Worm (Caenorhabditis elegans): ENCODE measurements around the gene F47B8.3.

F47B8.3 gene

ce11 chrV:14334901-14335300 is 12.1 kb upstream of the F47B8.3 start, which contains the start of gene srm-5:
Gene srm-5 (plus strand): TSS chrV:14335201.
- TF ChIP-seq ceh-36 (tag; optimal IDR thresholded peaks at IDR 0.05), result no peak
- no peak for TF ChIP-seq aly-1 (tag; optimal IDR thresholded peaks at IDR 0.05)
- no peak for TF ChIP-seq pes-1 (GFP tag; IDR thresholded peaks at IDR 0.05)

- TF ChIP-seq flt-1 (GFP tag; IDR thresholded peaks at IDR 0.05) (no peak), hnd-1 (tag; optimal IDR thresholded peaks at IDR 0.05) (no peak), sea-1 (GFP tag; conservative IDR thresholded peaks at IDR 0.05) (no peak), pes-1 (GFP tag; IDR thresholded peaks at IDR 0.05) (no peak), tbx-11 (GFP tag; IDR thresholded peaks at IDR 0.05) (no peak), F13C5.2 (tag; optimal IDR thresholded peaks at IDR 0.05) (no peak), ama-1 (optimal IDR thresholded peaks at IDR 0.05) (no peak), tbx-37 (GFP tag; conservative IDR thresholded peaks at IDR 0.05) (no peak), hmg-4 (GFP tag; optimal IDR thresholded peaks at IDR 0.05) (no peak), ceh-36 (tag; optimal IDR thresholded peaks at IDR 0.05) (no peak), hmbx-1 (tag; optimal IDR thresholded peaks at IDR 0.05) (no peak), scrt-1 (GFP tag; IDR thresholded peaks at IDR 0.05) (no peak), B0310.2 (tag; optimal IDR thresholded peaks at IDR 0.05) (no peak), aly-1 (tag; optimal IDR thresholded peaks at IDR 0.05) (no peak), ets-7 (tag; optimal IDR thresholded peaks at IDR 0.05) (no peak), tra-4 (tag; optimal IDR thresholded peaks at IDR 0.05) (no peak), ceh-13 (GFP tag; optimal IDR thresholded peaks at IDR 0.05) (no peak)
Observed at ce11 chrV:14333116-14333515, 10.3 kb upstream of the F47B8.3 start, which contains the start of gene srm-4. Gene srm-4 (plus strand): TSS chrV:14333416.

- no peak for TF ChIP-seq sea-1 (GFP tag; conservative IDR thresholded peaks at IDR 0.05)
- TF ChIP-seq tbx-37 (GFP tag; conservative IDR thresholded peaks at IDR 0.05), result no peak
- no peak for TF ChIP-seq hmg-4 (GFP tag; optimal IDR thresholded peaks at IDR 0.05)
- TF ChIP-seq B0310.2 (tag; optimal IDR thresholded peaks at IDR 0.05), result no peak
- TF ChIP-seq aly-1 (tag; optimal IDR thresholded peaks at IDR 0.05), result no peak
- TF ChIP-seq ceh-13 (GFP tag; optimal IDR thresholded peaks at IDR 0.05), result no peak
- TF ChIP-seq tbx-11 (GFP tag; IDR thresholded peaks at IDR 0.05), result no peak
- TF ChIP-seq ama-1 (optimal IDR thresholded peaks at IDR 0.05), result no peak
- no peak for TF ChIP-seq scrt-1 (GFP tag; IDR thresholded peaks at IDR 0.05)
- TF ChIP-seq ceh-36 (tag; optimal IDR thresholded peaks at IDR 0.05), result no peak
- no peak for TF ChIP-seq ets-7 (tag; optimal IDR thresholded peaks at IDR 0.05)
- no peak for TF ChIP-seq tra-4 (tag; optimal IDR thresholded peaks at IDR 0.05)
- no peak for TF ChIP-seq hnd-1 (tag; optimal IDR thresholded peaks at IDR 0.05)
- no peak for TF ChIP-seq flt-1 (GFP tag; IDR thresholded peaks at IDR 0.05)
- no peak for TF ChIP-seq pes-1 (GFP tag; IDR thresholded peaks at IDR 0.05)
- no peak for TF ChIP-seq hmbx-1 (tag; optimal IDR thresholded peaks at IDR 0.05)
- TF ChIP-seq F13C5.2 (tag; optimal IDR thresholded peaks at IDR 0.05), result no peak
Observed at ce11 chrV:14331477-14331876, 8.7 kb upstream of the F47B8.3 start, which contains the start of gene F47B8.8. Gene F47B8.8 (plus strand): TSS chrV:14331733.

ce11 chrV:14328806-14329205 is 6.0 kb upstream of the F47B8.3 start, which contains the start of gene pepm-1:
Gene pepm-1 (plus strand): TSS chrV:14329106.
- TF ChIP-seq ama-1 (optimal IDR thresholded peaks at IDR 0.05) (no peak), ceh-13 (GFP tag; optimal IDR thresholded peaks at IDR 0.05) (no peak), ceh-36 (tag; optimal IDR thresholded peaks at IDR 0.05) (no peak)

- TF ChIP-seq tra-4 (tag; optimal IDR thresholded peaks at IDR 0.05) (no peak), hmg-4 (GFP tag; optimal IDR thresholded peaks at IDR 0.05) (no peak), B0310.2 (tag; optimal IDR thresholded peaks at IDR 0.05) (no peak), ceh-36 (tag; optimal IDR thresholded peaks at IDR 0.05) (no peak), aly-1 (tag; optimal IDR thresholded peaks at IDR 0.05) (no peak), sea-1 (GFP tag; conservative IDR thresholded peaks at IDR 0.05) (no peak), ceh-13 (GFP tag; optimal IDR thresholded peaks at IDR 0.05) (no peak), hnd-1 (tag; optimal IDR thresholded peaks at IDR 0.05) (no peak), pes-1 (GFP tag; IDR thresholded peaks at IDR 0.05) (no peak), F13C5.2 (tag; optimal IDR thresholded peaks at IDR 0.05) (no peak), ets-7 (tag; optimal IDR thresholded peaks at IDR 0.05) (no peak), tbx-11 (GFP tag; IDR thresholded peaks at IDR 0.05) (no peak), tbx-37 (GFP tag; conservative IDR thresholded peaks at IDR 0.05) (no peak), scrt-1 (GFP tag; IDR thresholded peaks at IDR 0.05) (no peak), ama-1 (optimal IDR thresholded peaks at IDR 0.05) (no peak), flt-1 (GFP tag; IDR thresholded peaks at IDR 0.05) (no peak), hmbx-1 (tag; optimal IDR thresholded peaks at IDR 0.05) (no peak)
Observed at ce11 chrV:14327776-14328175, 5.0 kb upstream of the F47B8.3 start, which contains the start of gene F47B8.5. Gene F47B8.5 (minus strand): TSS chrV:14327876.

DNA sequence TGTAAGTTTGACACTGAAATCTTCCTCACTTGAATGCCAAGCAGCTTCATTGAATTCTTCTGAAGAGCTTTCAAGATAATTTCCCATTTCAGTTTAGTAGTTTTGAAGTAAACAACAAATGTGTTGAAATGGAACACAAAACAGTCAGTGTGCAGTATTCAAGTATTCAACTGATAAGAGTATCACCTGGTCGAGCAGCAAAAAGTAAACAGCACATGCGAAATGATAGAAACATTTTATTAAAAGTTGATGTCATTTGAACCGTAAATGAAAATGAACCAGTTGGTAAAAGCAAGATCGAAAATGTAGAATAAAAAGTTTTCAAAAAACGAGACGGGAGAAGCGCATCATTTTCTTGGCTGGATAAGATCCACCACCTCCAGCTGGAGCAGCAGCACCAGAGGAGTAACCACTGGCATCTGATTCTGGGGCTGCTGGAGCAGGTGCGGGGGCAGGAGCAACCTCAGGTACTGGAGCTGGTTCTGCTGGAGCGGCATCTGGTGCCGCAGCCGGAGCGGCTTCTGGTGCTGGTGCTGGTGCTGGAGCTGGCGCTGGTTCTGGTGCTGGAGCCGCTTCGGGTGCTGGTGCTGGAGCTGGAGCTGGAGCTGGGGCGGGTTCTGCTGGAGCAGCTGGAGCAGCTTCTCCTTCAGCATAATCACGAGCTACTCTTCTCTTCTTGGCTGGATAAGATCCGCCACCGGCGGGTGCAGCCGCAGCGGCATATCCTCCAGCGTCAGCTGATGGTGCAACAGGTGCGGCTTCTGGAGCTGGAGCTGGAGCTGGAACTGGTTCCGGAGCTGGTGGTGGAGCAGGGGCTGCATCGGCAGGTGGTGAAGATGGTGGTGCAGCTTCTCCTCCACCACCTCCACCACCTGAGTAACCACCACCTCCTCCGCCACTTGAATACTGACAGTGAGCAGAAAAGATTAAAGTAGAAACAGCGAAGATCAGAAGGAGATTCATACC is 2.0 kb upstream of the F47B8.3 start, which contains the start of the genes F47B8.4 and F47B8.18:
Gene F47B8.4, minus strand, starts transcription at position 172 of the 966 bp plus-strand sequence.
Gene F47B8.18, minus strand, starts transcription at position 963 of the 966 bp plus-strand sequence.
- TF ChIP-seq F13C5.2 (tag; optimal IDR thresholded peaks at IDR 0.05) (no peak), aly-1 (tag; optimal IDR thresholded peaks at IDR 0.05) (peak; percentile 26)

- TF ChIP-seq sea-1 (GFP tag; conservative IDR thresholded peaks at IDR 0.05), result 0 out of 2 replicates have a peak, but pooled peaks have one; percentile 21
- TF ChIP-seq F13C5.2 (tag; optimal IDR thresholded peaks at IDR 0.05), result no peak
- TF ChIP-seq hnd-1 (tag; optimal IDR thresholded peaks at IDR 0.05), result no peak
Observed at ce11 chrV:14320730-14321319, 2.0 kb downstream of the F47B8.3 start.

Data from whole organism, early embryonic.